Fruit fly (Drosophila melanogaster) whole organism, embryonic: Measurements from ENCODE around the gene CG13634.

Experiments
- Antp ChIP-seq: fragments of 200-800 bp; sonication (Bioruptor generic); optimal IDR thresholded peaks from 3 replicates; lab custom pipeline; 2016; ENCODE audit warnings: missing biosample characterization, missing genetic modification characterization
- B-H2 ChIP-seq: fragments of 200-800 bp; sonication (Bioruptor generic); optimal IDR thresholded peaks from 2 replicates; lab custom pipeline; 2018; ENCODE audit warnings: missing biosample characterization, mild to moderate bottlenecking, missing genetic modification characterization
- CG1024 ChIP-seq: fragments of 200-800 bp; sonication (Bioruptor generic); IDR thresholded peaks from 2 replicates; pipeline ENCODE4 v1.3.6; 2022; ENCODE audit warnings: missing biosample characterization, missing genetic modification characterization
- CG10366 ChIP-seq: fragments of 200-800 bp; sonication (Bioruptor generic); IDR thresholded peaks from 2 replicates; pipeline ENCODE4 v1.3.6; 2022; ENCODE audit warnings: missing biosample characterization, missing genetic modification characterization
- CG10565 ChIP-seq: fragments of 200-800 bp; sonication (Bioruptor generic); optimal IDR thresholded peaks from 3 replicates; lab custom pipeline; 2016; ENCODE audit warnings: missing biosample characterization, mild to moderate bottlenecking, missing genetic modification characterization
- CG11398 ChIP-seq: fragments of 200-800 bp; sonication (Bioruptor generic); optimal IDR thresholded peaks from 2 replicates; lab custom pipeline; 2016; ENCODE audit warnings: missing biosample characterization, missing genetic modification characterization
- CG12391 ChIP-seq: fragments of 200-800 bp; sonication (Bioruptor generic); optimal IDR thresholded peaks from 3 replicates; lab custom pipeline; 2018; ENCODE audit warnings: missing biosample characterization, mild to moderate bottlenecking, missing genetic modification characterization, moderate library complexity
- CG13624 ChIP-seq: fragments of 200-800 bp; sonication (Bioruptor generic); optimal IDR thresholded peaks from 2 replicates; lab custom pipeline; 2016; ENCODE audit warnings: missing biosample characterization, missing genetic modification characterization
- CG16813 ChIP-seq: fragments of 200-800 bp; sonication (Bioruptor generic); IDR thresholded peaks from 3 replicates; pipeline ENCODE4 v1.3.6; 2022; ENCODE audit warnings: missing biosample characterization, missing genetic modification characterization; ENCODE audit not compliant: partially characterized antibody
- CG17186 ChIP-seq: fragments of 200-800 bp; sonication (Bioruptor generic); optimal IDR thresholded peaks from 3 replicates; lab custom pipeline; 2017; ENCODE audit warnings: missing biosample characterization, missing genetic modification reagents, missing genetic modification characterization
- CG18619 ChIP-seq: fragments of 200-800 bp; sonication (Bioruptor generic); optimal IDR thresholded peaks from 3 replicates; lab custom pipeline; 2017; ENCODE audit warnings: missing biosample characterization, mild to moderate bottlenecking, missing genetic modification characterization
- CG31224 ChIP-seq: fragments of 200-800 bp; sonication (Bioruptor generic); IDR thresholded peaks from 2 replicates; pipeline ENCODE4 v1.3.6; 2022; ENCODE audit warnings: missing biosample characterization, missing genetic modification characterization
- CG42726 ChIP-seq: fragments of 200-800 bp; sonication (Bioruptor generic); IDR thresholded peaks from 2 replicates; pipeline ENCODE4 v1.3.6; 2022; ENCODE audit warnings: missing biosample characterization, missing genetic modification characterization; ENCODE audit not compliant: partially characterized antibody
- CG4360 ChIP-seq: fragments of 200-800 bp; sonication (Bioruptor generic); IDR thresholded peaks from 2 replicates; pipeline ENCODE4 v1.3.6; 2022; ENCODE audit warnings: missing biosample characterization, missing genetic modification characterization
- CG4707 ChIP-seq: fragments of 200-800 bp; sonication (Bioruptor generic); optimal IDR thresholded peaks from 2 replicates; lab custom pipeline; 2018; ENCODE audit warnings: missing biosample characterization, mild to moderate bottlenecking, missing genetic modification characterization, moderate library complexity
- CG5245 ChIP-seq: fragments of 200-800 bp; sonication (Bioruptor generic); optimal IDR thresholded peaks from 3 replicates; lab custom pipeline; 2016; ENCODE audit warnings: missing biosample characterization, missing genetic modification characterization
- CG5953 ChIP-seq: fragments of 200-800 bp; sonication (Bioruptor generic); IDR thresholded peaks from 2 replicates; pipeline ENCODE4 v1.3.6; 2022; ENCODE audit warnings: missing biosample characterization, missing genetic modification characterization
- CG6689 ChIP-seq: fragments of 200-800 bp; sonication (Bioruptor generic); IDR thresholded peaks from 2 replicates; pipeline ENCODE4 v1.3.6; 2022; ENCODE audit warnings: missing biosample characterization, missing genetic modification characterization
- CG8924 ChIP-seq: fragments of 200-800 bp; optimal IDR thresholded peaks from 3 replicates; lab custom pipeline; 2019; ENCODE audit warnings: missing biosample characterization, mild to moderate bottlenecking, missing genetic modification characterization, moderate library complexity
- CG9727 ChIP-seq: fragments of 200-800 bp; sonication (Bioruptor generic); optimal IDR thresholded peaks from 3 replicates; lab custom pipeline; 2017; ENCODE audit warnings: missing biosample characterization, mild to moderate bottlenecking, missing genetic modification characterization
- CG9817 ChIP-seq: fragments of 200-800 bp; sonication (Bioruptor generic); optimal IDR thresholded peaks from 2 replicates; lab custom pipeline; 2018; ENCODE audit warnings: missing biosample characterization, mild to moderate bottlenecking, missing genetic modification characterization, moderate library complexity
- CTCF ChIP-seq: fragments of 200-800 bp; sonication (Bioruptor generic); optimal IDR thresholded peaks from 2 replicates; lab custom pipeline; 2017; ENCODE audit warnings: missing biosample characterization, mild to moderate bottlenecking, missing genetic modification characterization, moderate library complexity
- Drgx ChIP-seq: fragments of 200-800 bp; sonication (Bioruptor generic); IDR thresholded peaks from 2 replicates; pipeline ENCODE4 v1.3.6; 2022; ENCODE audit warnings: missing biosample characterization, missing genetic modification characterization
- ERR ChIP-seq: fragments of 200-800 bp; sonication (Bioruptor generic); optimal IDR thresholded peaks from 2 replicates; lab custom pipeline; 2016; ENCODE audit warnings: missing biosample characterization, missing genetic modification characterization
- Fer2 ChIP-seq: fragments of 200-800 bp; sonication (Bioruptor generic); optimal IDR thresholded peaks from 2 replicates; lab custom pipeline; 2018; ENCODE audit warnings: missing biosample characterization, mild to moderate bottlenecking, missing genetic modification characterization, moderate library complexity
- Hand ChIP-seq: fragments of 200-800 bp; sonication (Bioruptor generic); optimal IDR thresholded peaks from 2 replicates; lab custom pipeline; 2017; ENCODE audit warnings: mild to moderate bottlenecking, missing biosample characterization, missing genetic modification reagents, missing genetic modification characterization
- Hr39 ChIP-seq: fragments of >200 bp; optimal IDR thresholded peaks from 2 replicates; lab custom pipeline; 2017
- Hr78 ChIP-seq, 2 experiments: fragments of 200-800 bp in 1 of 2; fragments of >200 bp in 1 of 2; sonication (Bioruptor generic) in 1 of 2; optimal IDR thresholded peaks; 2 replicates each; lab custom pipeline; 2017 to 2019; ENCODE audit warnings: missing biosample characterization in 2 of 2, missing genetic modification characterization in 2 of 2, mild to moderate bottlenecking in 1 of 2, moderate library complexity in 1 of 2
- Lpt ChIP-seq: fragments of >200 bp; optimal IDR thresholded peaks from 2 replicates; lab custom pipeline; 2018; ENCODE audit warnings: missing biosample characterization, missing genetic modification characterization
- NFAT ChIP-seq: fragments of 200-800 bp; sonication (Bioruptor generic); IDR thresholded peaks from 2 replicates; pipeline ENCODE4 v1.3.6; 2022; ENCODE audit warnings: missing biosample characterization, missing genetic modification characterization
- Oli ChIP-seq: fragments of 200-800 bp; sonication (Bioruptor generic); optimal IDR thresholded peaks from 2 replicates; lab custom pipeline; 2018; ENCODE audit warnings: missing biosample characterization, mild to moderate bottlenecking, missing genetic modification characterization, moderate library complexity
- PHDP ChIP-seq: fragments of 200-800 bp; sonication (Bioruptor generic); optimal IDR thresholded peaks from 3 replicates; lab custom pipeline; 2018; ENCODE audit warnings: missing biosample characterization, mild to moderate bottlenecking, missing genetic modification characterization, moderate library complexity
- Sox100B ChIP-seq: fragments of 200-800 bp; sonication (Bioruptor generic); optimal IDR thresholded peaks from 3 replicates; lab custom pipeline; 2018; ENCODE audit warnings: missing biosample characterization, mild to moderate bottlenecking, missing genetic modification characterization
- btn ChIP-seq: fragments of 200-800 bp; sonication (Bioruptor generic); optimal IDR thresholded peaks from 2 replicates; lab custom pipeline; 2016; ENCODE audit warnings: missing biosample characterization, missing genetic modification characterization
- dan ChIP-seq: fragments of 200-800 bp; sonication (Bioruptor generic); IDR thresholded peaks from 2 replicates; pipeline ENCODE4 v1.3.6; 2022; ENCODE audit warnings: missing biosample characterization, missing genetic modification characterization
- emc ChIP-seq: fragments of 200-800 bp; sonication (Bioruptor generic); optimal IDR thresholded peaks from 2 replicates; lab custom pipeline; 2016; ENCODE audit warnings: missing biosample characterization, missing genetic modification characterization
- esg ChIP-seq: fragments of 200-800 bp; sonication (Bioruptor generic); conservative IDR thresholded peaks from 2 replicates; pipeline ENCODE4 v1.3.6; 2022; ENCODE audit warnings: missing biosample characterization, missing genetic modification characterization
- eve ChIP-seq, 2 experiments: fragments of >200 bp; optimal IDR thresholded peaks; 2 replicates each; lab custom pipeline; 2017; ENCODE audit warnings: missing biosample characterization in 2 of 2, missing genetic modification characterization in 2 of 2
- fu2 ChIP-seq: fragments of 200-800 bp; sonication (Bioruptor generic); optimal IDR thresholded peaks from 2 replicates; lab custom pipeline; 2016; ENCODE audit warnings: missing biosample characterization, missing genetic modification characterization
- hb ChIP-seq: fragments of 200-800 bp; sonication (Bioruptor generic); IDR thresholded peaks from 3 replicates; pipeline ENCODE4 v1.3.6; 2022; ENCODE audit warnings: missing biosample characterization, missing genetic modification characterization; ENCODE audit not compliant: partially characterized antibody
- jing ChIP-seq: fragments of 200-800 bp; sonication (Bioruptor generic); optimal IDR thresholded peaks from 2 replicates; lab custom pipeline; 2018; ENCODE audit warnings: missing biosample characterization, mild to moderate bottlenecking, missing genetic modification characterization
- lbe ChIP-seq: fragments of 200-800 bp; sonication (Bioruptor generic); optimal IDR thresholded peaks from 2 replicates; lab custom pipeline; 2016; ENCODE audit warnings: missing biosample characterization, mild to moderate bottlenecking, missing genetic modification characterization
- mam ChIP-seq: fragments of 200-800 bp; sonication (Bioruptor generic); optimal IDR thresholded peaks from 3 replicates; lab custom pipeline; 2016; ENCODE audit warnings: missing biosample characterization, missing genetic modification characterization
- pan ChIP-seq, 4 experiments: fragments of >200 bp in 3 of 4; fragments of 200-800 bp in 1 of 4; sonication (Bioruptor generic) in 1 of 4; optimal IDR thresholded peaks in 3 of 4; IDR thresholded peaks in 1 of 4; 2 replicates each; pipeline versions ENCODE4 v1.3.6 to Lab custom; 2017 to 2022; ENCODE audit warnings: missing biosample characterization in 2 of 4, missing genetic modification characterization in 2 of 4, mixed read lengths in 1 of 4
- rib ChIP-seq: fragments of 200-800 bp; sonication (Bioruptor generic); IDR thresholded peaks from 2 replicates; pipeline ENCODE4 v1.3.6; 2022; ENCODE audit warnings: missing biosample characterization, missing genetic modification characterization
- sima ChIP-seq: fragments of 200-800 bp; sonication (Bioruptor generic); optimal IDR thresholded peaks from 2 replicates; lab custom pipeline; 2016; ENCODE audit warnings: missing biosample characterization, missing genetic modification characterization
- sug ChIP-seq: fragments of 200-800 bp; optimal IDR thresholded peaks from 2 replicates; lab custom pipeline; 2019; ENCODE audit warnings: missing biosample characterization, mild to moderate bottlenecking, missing genetic modification characterization, moderate library complexity
- unc-4 ChIP-seq: fragments of 200-800 bp; sonication (Bioruptor generic); IDR thresholded peaks from 2 replicates; pipeline ENCODE4 v1.3.6; 2022; ENCODE audit warnings: missing biosample characterization, missing genetic modification characterization; ENCODE audit not compliant: partially characterized antibody
- zen ChIP-seq: fragments of 200-800 bp; sonication (Bioruptor generic); optimal IDR thresholded peaks from 3 replicates; lab custom pipeline; 2018; ENCODE audit warnings: missing biosample characterization, mild to moderate bottlenecking, missing genetic modification characterization, moderate library complexity

Gene CG13634

DNA sequence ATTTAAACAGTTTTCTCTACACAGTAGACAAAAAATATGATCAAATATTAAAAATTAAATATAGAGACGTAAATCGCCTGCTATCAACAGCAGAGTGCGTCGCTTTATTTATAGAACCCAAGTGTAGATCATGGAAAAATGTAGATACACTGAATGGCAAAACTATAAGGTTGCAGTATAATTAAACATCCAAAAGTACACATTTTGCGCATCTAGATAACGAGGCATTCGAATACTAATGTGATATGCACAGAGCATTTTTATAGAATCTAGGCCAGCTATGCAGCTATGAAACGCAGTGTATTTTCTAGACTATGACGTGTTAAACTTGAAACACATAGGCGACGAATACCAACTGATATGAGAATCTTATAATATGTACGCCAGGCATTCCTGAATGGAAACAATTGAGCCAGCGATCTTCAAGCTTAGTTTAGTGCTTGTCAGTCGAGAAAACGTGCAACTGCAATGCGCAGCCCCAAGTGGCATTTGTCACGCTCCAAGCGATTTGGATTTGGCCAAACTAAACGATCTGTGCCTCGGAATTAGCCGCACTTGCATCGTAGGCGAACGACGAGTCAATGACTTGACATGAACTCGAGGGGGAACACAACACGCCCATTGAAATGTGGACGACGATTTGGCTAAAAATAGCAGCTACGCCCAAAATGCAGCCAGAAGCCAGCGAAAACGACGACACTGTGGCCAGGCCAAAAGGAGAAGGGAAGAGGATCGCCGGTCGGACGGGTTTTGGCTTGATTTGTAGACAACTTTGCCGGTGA is 21.1 kb upstream of the CG13634 start (continued):
- TF ChIP-seq Drgx (GFP tag; lab: Robert Waterston, UW) (peak; percentile 95), lbe (GFP tag; lab: Kevin White, UChicago) (peak; percentile 76), Lpt (GFP tag; lab: Kevin White, UChicago) (no peak), CG1024 (GFP tag; lab: Robert Waterston, UW) (peak; percentile 72), jing (peak; percentile 76), dan (GFP tag; lab: Robert Waterston, UW) (peak; percentile 6; the same call in 1 of the 2 replicates), eve (GFP tag; optimal IDR thresholded peaks at IDR 0.05; lab: Kevin White, UChicago) (no peak), mam (GFP tag; lab: Kevin White, UChicago) (peak; percentile 90), ERR (peak; percentile 86), CG18619 (GFP tag; lab: Kevin White, UChicago) (peak; percentile 86), CG13624 (GFP tag; lab: Kevin White, UChicago) (peak; percentile 92), Oli (tag; lab: Kevin White, UChicago) (peak; percentile 89), CG17186 (GFP tag; lab: Kevin White, UChicago) (peak; percentile 33), Hr78 (GFP tag; optimal IDR thresholded peaks at IDR 0.05; lab: Kevin White, UChicago) (peak in 1 of 2 experiments; percentile 63), btn (GFP tag; lab: Kevin White, UChicago) (peak; percentile 73), CG10366 (peak; percentile 89), CTCF (GFP tag; lab: Kevin White, UChicago) (peak; percentile 42), sima (GFP tag; lab: Kevin White, UChicago) (peak; percentile 71), fu2 (peak; percentile 84), CG9727 (GFP tag; lab: Kevin White, UChicago) (peak; percentile 71), pan (optimal IDR thresholded peaks at IDR 0.05; lab: Kevin White, UChicago) (no peak), pan (GFP tag; optimal IDR thresholded peaks at IDR 0.05 in 1 of 2, IDR thresholded peaks at IDR 0.05 in 1 of 2) (peak in 1 of 2 experiments; percentile 93), Hand (GFP tag; lab: Kevin White, UChicago) (peak; percentile 81), CG4360 (GFP tag; lab: Robert Waterston, UW) (peak; percentile 49; the same call in 1 of the 2 replicates), CG12391 (tag; lab: Kevin White, UChicago) (peak; percentile 85), Antp (peak; percentile 79), B-H2 (GFP tag; lab: Kevin White, UChicago) (peak; percentile 80), unc-4 (GFP tag; lab: Robert Waterston, UW) (no peak), zen (tag; lab: Kevin White, UChicago) (peak; percentile 49), CG31224 (GFP tag; lab: Robert Waterston, UW) (peak; percentile 78), CG5245 (peak; percentile 87), esg (GFP tag; lab: Robert Waterston, UW) (peak; percentile 88), Hr39 (lab: Kevin White, UChicago) (no peak), CG11398 (GFP tag; lab: Kevin White, UChicago) (peak; percentile 71), CG5953 (GFP tag; lab: Robert Waterston, UW) (peak; percentile 91), CG16813 (GFP tag; lab: Robert Waterston, UW) (no peak), hb (GFP tag; lab: Robert Waterston, UW) (no peak), CG10565 (GFP tag; lab: Kevin White, UChicago) (peak; percentile 44), CG6689 (peak; percentile 88), CG4707 (GFP tag; lab: Kevin White, UChicago) (peak; percentile 69), sug (tag; lab: Kevin White, UChicago) (peak; percentile 76), CG9817 (peak; percentile 90), emc (GFP tag; lab: Kevin White, UChicago) (peak; percentile 83), CG42726 (GFP tag; lab: Robert Waterston, UW) (no peak), Fer2 (tag; lab: Kevin White, UChicago) (peak; percentile 83), Sox100B (GFP tag; lab: Kevin White, UChicago) (peak; percentile 81), rib (GFP tag; lab: Robert Waterston, UW) (peak; percentile 83), PHDP (tag; lab: Kevin White, UChicago) (peak; percentile 92), NFAT (GFP tag; lab: Robert Waterston, UW) (peak; percentile 90), CG8924 (tag; lab: Kevin White, UChicago) (peak; percentile 86)
